Worm (Caenorhabditis elegans): ENCODE results near the gene lmtr-2.

ce11 chrV:8028825-8029489, 18.1 kb upstream of the lmtr-2 start, which contains the start of gene oma-2:
- TF ChIP-seq him-1 (tag; optimal IDR thresholded peaks at IDR 0.05) (no peak), W03F9.2 (tag; optimal IDR thresholded peaks at IDR 0.05) (no peak), dao-5 (tag; optimal IDR thresholded peaks at IDR 0.05) (no peak)

Measured in whole organism, L4/young adult.